Fruit fly (Drosophila melanogaster): ENCODE measurements around the gene Strump.
A peak's percentile ranks its signal among the peaks of the same experiment; 100 is the strongest.

Strump gene

dm6 chr3L:16128973-16129745, 7.4 kb downstream of the Strump start, which contains the start of gene SsRbeta (continued):
- TF ChIP-seq CG11504 (tag; optimal IDR thresholded peaks at IDR 0.05) (peak; percentile 43), ems (GFP tag; optimal IDR thresholded peaks at IDR 0.05) (no peak), CG34422 (GFP tag; IDR thresholded peaks at IDR 0.05) (peak; percentile 68; the same call in 2 of the 3 replicates), wek (GFP tag; optimal IDR thresholded peaks at IDR 0.05) (peak; percentile 48), Fer1 (GFP tag; optimal IDR thresholded peaks at IDR 0.05) (no peak), CG3847 (GFP tag; IDR thresholded peaks at IDR 0.05) (peak; percentile 23; the same call in 1 of the 2 replicates), CG2712 (tag; optimal IDR thresholded peaks at IDR 0.05) (peak; percentile 14), CG12071 (GFP tag; optimal IDR thresholded peaks at IDR 0.05) (no peak), wor (GFP tag; IDR thresholded peaks at IDR 0.05) (no peak), lola (GFP tag; optimal IDR thresholded peaks at IDR 0.05) (peak in 1 of 3 experiments; percentile 32), ttk (GFP tag; IDR thresholded peaks at IDR 0.05) (peak; percentile 50), CG1602 (GFP tag; optimal IDR thresholded peaks at IDR 0.05) (no peak), Doc3 (GFP tag; IDR thresholded peaks at IDR 0.05; ENCODE audit: partially characterized antibody) (peak; percentile 69; the same call in 2 of the 3 replicates), CG16813 (GFP tag; IDR thresholded peaks at IDR 0.05; ENCODE audit: partially characterized antibody) (peak; percentile 69), CG18599 (GFP tag; optimal IDR thresholded peaks at IDR 0.05) (peak; percentile 12), CG1603 (tag; optimal IDR thresholded peaks at IDR 0.05) (peak; percentile 77), Awh (GFP tag; IDR thresholded peaks at IDR 0.05) (peak; percentile 76), kni (GFP tag; optimal IDR thresholded peaks at IDR 0.05) (peak; percentile 5), CG12219 (GFP tag; optimal IDR thresholded peaks at IDR 0.05) (no peak), Mad (GFP tag; optimal IDR thresholded peaks at IDR 0.05) (no peak), odd (GFP tag; optimal IDR thresholded peaks at IDR 0.05) (no peak), tin (GFP tag; optimal IDR thresholded peaks at IDR 0.05) (peak; percentile 26), CG6813 (GFP tag; optimal IDR thresholded peaks at IDR 0.05) (no peak), ap (GFP tag; IDR thresholded peaks at IDR 0.05) (peak; percentile 70), CG6765 (GFP tag; optimal IDR thresholded peaks at IDR 0.05) (no peak), unc-4 (GFP tag; IDR thresholded peaks at IDR 0.05; ENCODE audit: partially characterized antibody) (peak; percentile 69), Dip2 (GFP tag; IDR thresholded peaks at IDR 0.05) (no peak), bbx (GFP tag; IDR thresholded peaks at IDR 0.05; ENCODE audit: partially characterized antibody) (peak; percentile 83), Dek (tag; optimal IDR thresholded peaks at IDR 0.05) (no peak), Kr (GFP tag; optimal IDR thresholded peaks at IDR 0.05) (no peak), slou (GFP tag; optimal IDR thresholded peaks at IDR 0.05) (no peak), gcm2 (GFP tag; optimal IDR thresholded peaks at IDR 0.05) (no peak), CG18476 (GFP tag; optimal IDR thresholded peaks at IDR 0.05) (no peak), dan (GFP tag; IDR thresholded peaks at IDR 0.05) (no peak), H15 (GFP tag; IDR thresholded peaks at IDR 0.05) (peak; percentile 51; the same call in 2 of the 3 replicates), sima (GFP tag; optimal IDR thresholded peaks at IDR 0.05) (no peak), CG11696 (GFP tag; IDR thresholded peaks at IDR 0.05) (peak; percentile 56), stc (GFP tag; IDR thresholded peaks at IDR 0.05) (peak; percentile 55), CG10959 (GFP tag; IDR thresholded peaks at IDR 0.05) (no peak), CG9215 (GFP tag; IDR thresholded peaks at IDR 0.05) (no peak), CTCF (GFP tag; optimal IDR thresholded peaks at IDR 0.05) (peak; percentile 3), vnd (GFP tag; IDR thresholded peaks at IDR 0.05; ENCODE audit: partially characterized antibody) (0 out of 3 replicates have a peak, but pooled peaks have one; percentile 39), lbe (GFP tag; optimal IDR thresholded peaks at IDR 0.05) (no peak), trh (GFP tag; optimal IDR thresholded peaks at IDR 0.05) (no peak), jing (GFP tag; optimal IDR thresholded peaks at IDR 0.05) (no peak), CG13296 (GFP tag; optimal IDR thresholded peaks at IDR 0.05) (no peak), H2.0 (GFP tag; IDR thresholded peaks at IDR 0.05) (peak; percentile 76), CG10979 (tag; optimal IDR thresholded peaks at IDR 0.05) (no peak), CG3407 (GFP tag; optimal IDR thresholded peaks at IDR 0.05) (no peak)
